ENCODE assay signal across 3 fruit fly cellular contexts in genomic region chr3R:14291431-14291830, dm6.
TF ChIP-seq lines count a peak whose summit lies in the region.

No protein-coding gene starts in this region.

TF ChIP-seq in whole organism, embryonic, 481 proteins besides CTCF, POLR2A, EP300 and RAD21 (continued from another document and continues in another):
- TF ChIP-seq pan (optimal IDR thresholded peaks at IDR 0.05; lab: Kevin White, UChicago) (no peak), pan (GFP tag; optimal IDR thresholded peaks at IDR 0.05 in 1 of 2, IDR thresholded peaks at IDR 0.05 in 1 of 2) (no peak), CG11696 (GFP tag; IDR thresholded peaks at IDR 0.05; lab: Robert Waterston, UW) (peak; percentile 51), Ssrp (tag; optimal IDR thresholded peaks at IDR 0.05; lab: Kevin White, UChicago) (peak; percentile 22), prd (optimal IDR thresholded peaks at IDR 0.05; lab: Kevin White, UChicago) (no peak), prd (GFP tag; IDR thresholded peaks at IDR 0.05; lab: Robert Waterston, UW) (peak; percentile 28; the same call in 1 of the 3 replicates), CG8924 (tag; optimal IDR thresholded peaks at IDR 0.05; lab: Kevin White, UChicago) (peak; percentile 5), HmgZ (tag; optimal IDR thresholded peaks at IDR 0.05; lab: Kevin White, UChicago) (no peak), Rx (GFP tag; IDR thresholded peaks at IDR 0.05; lab: Robert Waterston, UW) (peak; percentile 3; the same call in 1 of the 2 replicates), Hmr (GFP tag; optimal IDR thresholded peaks at IDR 0.05; lab: Kevin White, UChicago) (peak; percentile 2), nom (GFP tag; optimal IDR thresholded peaks at IDR 0.05; lab: Kevin White, UChicago) (peak; percentile 74), dmrt99B (tag; optimal IDR thresholded peaks at IDR 0.05; lab: Kevin White, UChicago) (peak; percentile 19), Xbp1 (GFP tag; optimal IDR thresholded peaks at IDR 0.05; lab: Kevin White, UChicago) (peak; percentile 9), CG30403 (GFP tag; optimal IDR thresholded peaks at IDR 0.05; lab: Kevin White, UChicago) (peak; percentile 7), chinmo (GFP tag; IDR thresholded peaks at IDR 0.05; lab: Robert Waterston, UW; ENCODE audit: partially characterized antibody) (0 out of 4 replicates have a peak, but pooled peaks have one; percentile 52), Hr51 (GFP tag; optimal IDR thresholded peaks at IDR 0.05; lab: Kevin White, UChicago) (peak in 1 of 2 experiments; percentile 47), tap (tag; optimal IDR thresholded peaks at IDR 0.05; lab: Kevin White, UChicago) (peak; percentile 21), CG17359 (tag; optimal IDR thresholded peaks at IDR 0.05; lab: Kevin White, UChicago) (peak; percentile 27), lab (GFP tag; optimal IDR thresholded peaks at IDR 0.05; lab: Kevin White, UChicago) (peak; percentile 16), CG18262 (tag; optimal IDR thresholded peaks at IDR 0.05; lab: Kevin White, UChicago) (peak; percentile 1), CG2678 (tag; optimal IDR thresholded peaks at IDR 0.05; lab: Kevin White, UChicago) (peak; percentile 46), CG17385 (GFP tag; optimal IDR thresholded peaks at IDR 0.05; lab: Kevin White, UChicago) (peak; percentile 3), nmo (GFP tag; optimal IDR thresholded peaks at IDR 0.05; lab: Kevin White, UChicago) (peak; percentile 14), CG17361 (GFP tag; IDR thresholded peaks at IDR 0.05; lab: Robert Waterston, UW) (0 out of 3 replicates have a peak, but pooled peaks have one; percentile 33), CG13424 (tag; optimal IDR thresholded peaks at IDR 0.05; lab: Kevin White, UChicago) (peak; percentile 17), CG12659 (GFP tag; optimal IDR thresholded peaks at IDR 0.05; lab: Kevin White, UChicago) (peak; percentile 6), dan (GFP tag; IDR thresholded peaks at IDR 0.05; lab: Robert Waterston, UW) (no peak), CG11093 (GFP tag; IDR thresholded peaks at IDR 0.05; lab: Robert Waterston, UW) (no peak), lbe (GFP tag; optimal IDR thresholded peaks at IDR 0.05; lab: Kevin White, UChicago) (peak; percentile 71), fu2 (GFP tag; optimal IDR thresholded peaks at IDR 0.05; lab: Kevin White, UChicago) (no peak), gem (tag; optimal IDR thresholded peaks at IDR 0.05; lab: Kevin White, UChicago) (peak; percentile 26), sens (GFP tag; lab: Kevin White, UChicago) (peak; percentile 52), CG10147 (GFP tag; optimal IDR thresholded peaks at IDR 0.05; lab: Kevin White, UChicago) (no peak), CG12391 (tag; optimal IDR thresholded peaks at IDR 0.05; lab: Kevin White, UChicago) (peak; percentile 16), CG7786 (GFP tag; optimal IDR thresholded peaks at IDR 0.05; lab: Kevin White, UChicago) (no peak), gsb-n (tag; optimal IDR thresholded peaks at IDR 0.05; lab: Kevin White, UChicago) (no peak), p53 (GFP tag; optimal IDR thresholded peaks at IDR 0.05; lab: Kevin White, UChicago) (no peak), Blimp-1 (GFP tag; optimal IDR thresholded peaks at IDR 0.05; lab: Kevin White, UChicago) (peak; percentile 33), CG30020 (tag; optimal IDR thresholded peaks at IDR 0.05; lab: Kevin White, UChicago) (no peak), dysf (GFP tag; IDR thresholded peaks at IDR 0.05; lab: Robert Waterston, UW) (peak; percentile 34; the same call in 1 of the 3 replicates), zfh1 (GFP tag; IDR thresholded peaks at IDR 0.05; lab: Robert Waterston, UW) (0 out of 3 replicates have a peak, but pooled peaks have one; percentile 13), CG30431 (GFP tag; optimal IDR thresholded peaks at IDR 0.05; lab: Kevin White, UChicago) (no peak), CG9437 (GFP tag; optimal IDR thresholded peaks at IDR 0.05; lab: Kevin White, UChicago) (no peak)

TF ChIP-seq in whole organism, prepupa, 60 proteins besides CTCF, POLR2A, EP300 and RAD21 (continued from another document):
- TF ChIP-seq CG11762 (GFP tag; optimal IDR thresholded peaks at IDR 0.05; lab: Kevin White, UChicago; ENCODE audit: insufficient read depth) (peak; percentile 73), CG3032 (tag; optimal IDR thresholded peaks at IDR 0.05; lab: Kevin White, UChicago) (peak; percentile 87), fd59A (GFP tag; optimal IDR thresholded peaks at IDR 0.05; lab: Kevin White, UChicago) (peak; percentile 81), net (GFP tag; optimal IDR thresholded peaks at IDR 0.05; lab: Kevin White, UChicago) (peak; percentile 82), dsx (GFP tag; optimal IDR thresholded peaks at IDR 0.05; lab: Kevin White, UChicago; ENCODE audit: poor library complexity, severe bottlenecking) (peak; percentile 83), pdm3 (GFP tag; optimal IDR thresholded peaks at IDR 0.05; lab: Kevin White, UChicago) (peak; percentile 74), CG6854 (GFP tag; optimal IDR thresholded peaks at IDR 0.05; lab: Kevin White, UChicago) (peak; percentile 85), Sox102F (GFP tag; optimal IDR thresholded peaks at IDR 0.05; lab: Kevin White, UChicago) (peak; percentile 84), spab (GFP tag; optimal IDR thresholded peaks at IDR 0.05; lab: Kevin White, UChicago) (peak; percentile 81), CG31627 (GFP tag; optimal IDR thresholded peaks at IDR 0.05; lab: Kevin White, UChicago) (peak; percentile 69), CG6808 (GFP tag; optimal IDR thresholded peaks at IDR 0.05; lab: Kevin White, UChicago) (peak; percentile 90), Gug (GFP tag; IDR thresholded peaks at IDR 0.05; lab: Robert Waterston, UW) (peak; percentile 49), CG11294 (GFP tag; IDR thresholded peaks at IDR 0.05; lab: Robert Waterston, UW) (peak; percentile 59), CG8119 (GFP tag; IDR thresholded peaks at IDR 0.05; lab: Robert Waterston, UW) (peak; percentile 92), ss (GFP tag; optimal IDR thresholded peaks at IDR 0.05; lab: Kevin White, UChicago) (peak; percentile 74 to 80), Ets21C (GFP tag; optimal IDR thresholded peaks at IDR 0.05; lab: Kevin White, UChicago) (peak; percentile 60), CG10631 (GFP tag; optimal IDR thresholded peaks at IDR 0.05; lab: Kevin White, UChicago) (peak; percentile 78), CG32006 (GFP tag; optimal IDR thresholded peaks at IDR 0.05; lab: Kevin White, UChicago) (peak; percentile 91), Eip93F (GFP tag; optimal IDR thresholded peaks at IDR 0.05; lab: Kevin White, UChicago) (peak; percentile 41), Lpt (GFP tag; optimal IDR thresholded peaks at IDR 0.05; lab: Kevin White, UChicago) (peak; percentile 72), CG4318 (GFP tag; optimal IDR thresholded peaks at IDR 0.05; lab: Kevin White, UChicago) (peak; percentile 73), CG10669 (GFP tag; optimal IDR thresholded peaks at IDR 0.05; lab: Kevin White, UChicago) (peak; percentile 83), Eip75B (GFP tag; optimal IDR thresholded peaks at IDR 0.05; lab: Kevin White, UChicago) (peak; percentile 79), topi (GFP tag; optimal IDR thresholded peaks at IDR 0.05; lab: Kevin White, UChicago) (peak; percentile 78), dac (GFP tag; optimal IDR thresholded peaks at IDR 0.05; lab: Kevin White, UChicago) (peak; percentile 49), Hr38 (GFP tag; optimal IDR thresholded peaks at IDR 0.05; lab: Kevin White, UChicago) (no peak), CG34406 (GFP tag; optimal IDR thresholded peaks at IDR 0.05; lab: Kevin White, UChicago) (peak; percentile 77), Blimp-1 (GFP tag; optimal IDR thresholded peaks at IDR 0.05; lab: Kevin White, UChicago) (peak; percentile 66), CG3919 (GFP tag; optimal IDR thresholded peaks at IDR 0.05; lab: Kevin White, UChicago) (peak; percentile 83), CG9139 (GFP tag; optimal IDR thresholded peaks at IDR 0.05; lab: Kevin White, UChicago) (peak; percentile 70), CG6792 (GFP tag; optimal IDR thresholded peaks at IDR 0.05; lab: Kevin White, UChicago) (peak; percentile 77), lz (GFP tag; optimal IDR thresholded peaks at IDR 0.05; lab: Kevin White, UChicago) (peak; percentile 77), Ets96B (tag; optimal IDR thresholded peaks at IDR 0.05; lab: Kevin White, UChicago) (peak; percentile 89), Eip78C (GFP tag; lab: Kevin White, UChicago) (peak; percentile 98), CG15336 (GFP tag; IDR thresholded peaks at IDR 0.05; lab: Robert Waterston, UW) (peak; percentile 93), cyc (GFP tag; optimal IDR thresholded peaks at IDR 0.05; lab: Kevin White, UChicago) (peak; percentile 68), CG8632 (GFP tag; optimal IDR thresholded peaks at IDR 0.05; lab: Kevin White, UChicago) (peak; percentile 75), CG6276 (GFP tag; optimal IDR thresholded peaks at IDR 0.05; lab: Kevin White, UChicago) (peak; percentile 89)

TF ChIP-seq in whole organism, wandering third instar larva, 38 proteins besides CTCF, POLR2A, EP300 and RAD21 (continued from another document):
- TF ChIP-seq Myc (optimal IDR thresholded peaks at IDR 0.05; lab: Kevin White, UChicago) (no peak), Hr83 (GFP tag; optimal IDR thresholded peaks at IDR 0.05; lab: Kevin White, UChicago; ENCODE audit: poor library complexity, severe bottlenecking) (no peak), tai (GFP tag; optimal IDR thresholded peaks at IDR 0.05; lab: Kevin White, UChicago) (peak; percentile 6), OdsH (GFP tag; optimal IDR thresholded peaks at IDR 0.05; lab: Kevin White, UChicago) (peak; percentile 90), fru (GFP tag; optimal IDR thresholded peaks at IDR 0.05; lab: Kevin White, UChicago) (peak; percentile 87), Jra (GFP tag; optimal IDR thresholded peaks at IDR 0.05; lab: Kevin White, UChicago) (peak; percentile 29), brk (GFP tag; optimal IDR thresholded peaks at IDR 0.05; lab: Kevin White, UChicago) (peak; percentile 43), ey (GFP tag; optimal IDR thresholded peaks at IDR 0.05; lab: Kevin White, UChicago) (peak; percentile 82), Mio (GFP tag; optimal IDR thresholded peaks at IDR 0.05; lab: Kevin White, UChicago) (no peak), Vsx2 (GFP tag; optimal IDR thresholded peaks at IDR 0.05; lab: Kevin White, UChicago; ENCODE audit: partially characterized antibody) (no peak)
